Worm (Caenorhabditis elegans) whole organism, mixed stage, embryonic: Measurements from ENCODE around the gene F23H11.2.

ENCODE experiments used
- M03D4.4 ChIP-seq: sonication (generic microtip); optimal IDR thresholded peaks from 2 replicates; lab custom pipeline; 2017; ENCODE audit warnings: mild to moderate bottlenecking, missing genetic modification characterization, missing compliant biosample characterization
- bed-3 ChIP-seq: fragments of 200-800 bp; sonication (Bioruptor generic); optimal IDR thresholded peaks from 3 replicates; lab custom pipeline; 2018; ENCODE audit warnings: mild to moderate bottlenecking, missing genetic modification characterization, moderate library complexity, missing compliant biosample characterization
- ceh-39 ChIP-seq: fragments of 150-350 bp; optimal IDR thresholded peaks from 2 replicates; lab custom pipeline; 2014; ENCODE audit warnings: missing biosample characterization, missing genetic modification characterization
- ceh-43 ChIP-seq: fragments of 200-800 bp; sonication (Bioruptor generic); optimal IDR thresholded peaks from 2 replicates; lab custom pipeline; 2018; ENCODE audit warnings: mild to moderate bottlenecking, missing genetic modification characterization, moderate library complexity, missing compliant biosample characterization
- ceh-83 ChIP-seq: fragments of 200-800 bp; sonication (Bioruptor generic); optimal IDR thresholded peaks from 2 replicates; lab custom pipeline; 2018; ENCODE audit warnings: mild to moderate bottlenecking, missing genetic modification characterization, missing compliant biosample characterization
- ces-1 ChIP-seq: fragments of 150-350 bp; optimal IDR thresholded peaks from 2 replicates; lab custom pipeline; 2014; ENCODE audit warnings: missing biosample characterization, missing genetic modification reagents, missing genetic modification characterization
- cnd-1 ChIP-seq: fragments of 200-800 bp; sonication (Bioruptor generic); optimal IDR thresholded peaks from 2 replicates; lab custom pipeline; 2018; ENCODE audit warnings: mild to moderate bottlenecking, missing genetic modification characterization, missing compliant biosample characterization
- drap-1 ChIP-seq: fragments of 200-800 bp; sonication (Bioruptor generic); optimal IDR thresholded peaks from 3 replicates; lab custom pipeline; 2018; ENCODE audit warnings: mild to moderate bottlenecking, missing genetic modification characterization, missing compliant biosample characterization
- elt-1 ChIP-seq: sonication (generic microtip); optimal IDR thresholded peaks from 2 replicates; lab custom pipeline; 2017; ENCODE audit warnings: missing genetic modification characterization, mild to moderate bottlenecking, missing compliant biosample characterization, antibody characterized with exemption, moderate library complexity, borderline replicate concordance; ENCODE audit not compliant: insufficient read depth
- elt-3 ChIP-seq: fragments of 150-350 bp; optimal IDR thresholded peaks from 2 replicates; lab custom pipeline; 2014; ENCODE audit warnings: missing biosample characterization, missing genetic modification characterization
- flh-1 ChIP-seq: fragments of 200-800 bp; sonication (Bioruptor generic); optimal IDR thresholded peaks from 2 replicates; lab custom pipeline; 2018; ENCODE audit warnings: mild to moderate bottlenecking, missing genetic modification characterization, moderate library complexity, missing compliant biosample characterization
- ham-2 ChIP-seq: fragments of 200-800 bp; sonication (Bioruptor generic); optimal IDR thresholded peaks from 2 replicates; lab custom pipeline; 2018; ENCODE audit warnings: mild to moderate bottlenecking, missing genetic modification characterization, missing compliant biosample characterization
- hlh-1 ChIP-seq: fragments of 150-350 bp; optimal IDR thresholded peaks from 2 replicates; lab custom pipeline; 2014; ENCODE audit warnings: missing biosample characterization, missing genetic modification reagents, missing genetic modification characterization
- lin-13 ChIP-seq: fragments of 150-350 bp; optimal IDR thresholded peaks from 2 replicates; lab custom pipeline; 2014; ENCODE audit warnings: missing biosample characterization, missing genetic modification characterization
- lsy-2 ChIP-seq: fragments of 150-350 bp; optimal IDR thresholded peaks from 2 replicates; lab custom pipeline; 2014; ENCODE audit warnings: missing biosample characterization, missing genetic modification characterization
- mab-5 ChIP-seq: fragments of 150-350 bp; optimal IDR thresholded peaks from 2 replicates; lab custom pipeline; 2014; ENCODE audit warnings: missing biosample characterization, missing genetic modification characterization
- mep-1 ChIP-seq: fragments of 150-350 bp; optimal IDR thresholded peaks from 2 replicates; lab custom pipeline; 2017; ENCODE audit warnings: missing biosample characterization, missing genetic modification reagents, missing genetic modification characterization, inconsistent platforms
- mls-2 ChIP-seq: sonication (generic microtip); optimal IDR thresholded peaks from 2 replicates; lab custom pipeline; 2016; ENCODE audit warnings: mild to moderate bottlenecking, missing genetic modification characterization, moderate library complexity, missing compliant biosample characterization
- nhr-12 ChIP-seq: fragments of 150-350 bp; optimal IDR thresholded peaks from 2 replicates; lab custom pipeline; 2014; ENCODE audit warnings: missing biosample characterization, missing genetic modification characterization
- nhr-2 ChIP-seq: fragments of 150-350 bp; optimal IDR thresholded peaks from 2 replicates; lab custom pipeline; 2014; ENCODE audit warnings: missing biosample characterization, missing genetic modification characterization
- nhr-237 ChIP-seq: fragments of 150-350 bp; optimal IDR thresholded peaks from 2 replicates; lab custom pipeline; 2014; ENCODE audit warnings: missing biosample characterization, missing genetic modification characterization
- nhr-28 ChIP-seq: fragments of 150-350 bp; optimal IDR thresholded peaks from 2 replicates; lab custom pipeline; 2014; ENCODE audit warnings: missing biosample characterization, missing genetic modification characterization
- nhr-76 ChIP-seq: sonication (generic microtip); optimal IDR thresholded peaks from 2 replicates; lab custom pipeline; 2017; ENCODE audit warnings: missing biosample characterization, missing genetic modification characterization
- pha-4 ChIP-seq: fragments of 150-350 bp; optimal IDR thresholded peaks from 2 replicates; lab custom pipeline; 2018; ENCODE audit warnings: missing biosample characterization, missing genetic modification reagents, missing genetic modification characterization
- sem-2 ChIP-seq: fragments of 200-800 bp; sonication (Bioruptor generic); optimal IDR thresholded peaks from 2 replicates; lab custom pipeline; 2018; ENCODE audit warnings: mild to moderate bottlenecking, missing genetic modification characterization, missing compliant biosample characterization
- snpc-4 ChIP-seq: fragments of 150-350 bp; optimal IDR thresholded peaks from 2 replicates; lab custom pipeline; 2014; ENCODE audit warnings: missing biosample characterization, missing genetic modification characterization
- sptf-1 ChIP-seq: sonication (generic microtip); optimal IDR thresholded peaks from 2 replicates; lab custom pipeline; 2017; ENCODE audit warnings: mild to moderate bottlenecking, missing genetic modification characterization, moderate library complexity, missing compliant biosample characterization
- tbx-8 ChIP-seq: fragments of 200-800 bp; sonication (Bioruptor generic); optimal IDR thresholded peaks from 2 replicates; lab custom pipeline; 2018; ENCODE audit warnings: mild to moderate bottlenecking, missing genetic modification characterization, moderate library complexity, missing compliant biosample characterization
- unc-62 ChIP-seq: fragments of 150-350 bp; optimal IDR thresholded peaks from 2 replicates; lab custom pipeline; 2014; ENCODE audit warnings: missing biosample characterization, missing genetic modification reagents, missing genetic modification characterization
- zip-8 ChIP-seq: fragments of 150-350 bp; optimal IDR thresholded peaks from 2 replicates; lab custom pipeline; 2014; ENCODE audit warnings: missing biosample characterization, missing genetic modification characterization
- ztf-11 ChIP-seq: fragments of 150-350 bp; optimal IDR thresholded peaks from 2 replicates; lab custom pipeline; 2014; ENCODE audit warnings: missing biosample characterization, missing genetic modification characterization

The F23H11.2 gene

ce11 chrIII:872373-872772 lies 23.2 kb upstream of the F23H11.2 start, which contains the start of the genes T24C4.3 and clc-20:
T24C4.3 (minus strand) TSS chrIII:872473.
clc-20 (plus strand) TSS chrIII:872583.
- TF ChIP-seq mab-5 (tag; lab: Kevin White, UChicago): no peak
- TF ChIP-seq ceh-39 (tag; lab: Kevin White, UChicago): no peak
- TF ChIP-seq drap-1 (GFP tag; lab: Kevin White, UChicago): no peak
- TF ChIP-seq snpc-4 (tag; lab: Kevin White, UChicago): no peak
- TF ChIP-seq mep-1 (tag; lab: Kevin White, UChicago): no peak
- no peak for TF ChIP-seq ham-2 (GFP tag; lab: Kevin White, UChicago)
- TF ChIP-seq lin-13 (tag; lab: Kevin White, UChicago): no peak
- TF ChIP-seq nhr-12 (tag; lab: Kevin White, UChicago): no peak
- no peak for TF ChIP-seq unc-62 (GFP tag; lab: Kevin White, UChicago)
- no peak for TF ChIP-seq flh-1 (GFP tag; lab: Kevin White, UChicago)
- TF ChIP-seq pha-4 (tag; lab: Kevin White, UChicago): no peak
- TF ChIP-seq ceh-43 (GFP tag; lab: Kevin White, UChicago): no peak
- TF ChIP-seq lsy-2 (tag; lab: Kevin White, UChicago): no peak
- no peak for TF ChIP-seq mls-2 (tag; lab: Kevin White, UChicago)

DNA sequence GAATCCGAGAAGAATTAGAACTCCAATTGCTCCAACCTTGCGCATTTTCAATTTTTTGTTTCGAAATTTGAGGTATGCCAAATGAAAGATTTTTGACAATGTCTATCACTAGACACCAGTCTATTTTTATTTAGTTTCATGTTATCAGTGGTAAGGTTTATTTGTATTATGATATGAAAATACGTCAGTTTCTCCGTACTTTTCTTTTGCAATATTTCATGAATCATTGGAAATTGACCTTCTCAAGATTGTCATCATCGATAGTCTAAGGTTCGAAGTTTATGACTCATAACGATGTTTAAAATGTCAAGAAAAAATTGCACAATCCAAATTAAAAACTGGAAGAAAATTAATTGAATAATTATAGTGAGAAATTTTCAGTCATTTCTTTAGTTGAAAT lies 22.1 kb upstream of the F23H11.2 start, which contains the start of gene clc-19:
Gene clc-19, minus strand, starts transcription at position 135 of the 400 bp plus-strand sequence.
- TF ChIP-seq M03D4.4 (tag; lab: Kevin White, UChicago): no peak
- no peak for TF ChIP-seq unc-62 (GFP tag; lab: Kevin White, UChicago)
- TF ChIP-seq bed-3: no peak
- no peak for TF ChIP-seq ceh-39 (tag; lab: Kevin White, UChicago)
- TF ChIP-seq ceh-43 (GFP tag; lab: Kevin White, UChicago): no peak
- TF ChIP-seq zip-8 (tag; lab: Kevin White, UChicago): no peak
- no peak for TF ChIP-seq cnd-1 (tag; lab: Kevin White, UChicago)
- no peak for TF ChIP-seq nhr-76 (tag; lab: Kevin White, UChicago)
- no peak for TF ChIP-seq nhr-237 (tag; lab: Kevin White, UChicago)
- TF ChIP-seq elt-3 (tag; lab: Kevin White, UChicago): no peak
- no peak for TF ChIP-seq drap-1 (GFP tag; lab: Kevin White, UChicago)

ce11 chrIII:879634-880033 lies 15.9 kb upstream of the F23H11.2 start, which contains the start of the genes T24C4.5 and ucr-2.3:
T24C4.5 (minus strand) TSS chrIII:879734.
ucr-2.3 (plus strand) TSS chrIII:879860.
- TF ChIP-seq mep-1 (tag; lab: Kevin White, UChicago) (no peak), nhr-76 (tag; lab: Kevin White, UChicago) (no peak), elt-1 (no peak), lsy-2 (tag; lab: Kevin White, UChicago) (no peak), snpc-4 (tag; lab: Kevin White, UChicago) (no peak), mab-5 (tag; lab: Kevin White, UChicago) (no peak), pha-4 (tag; lab: Kevin White, UChicago) (no peak), drap-1 (GFP tag; lab: Kevin White, UChicago) (no peak), sptf-1 (tag; lab: Kevin White, UChicago) (no peak), bed-3 (no peak), elt-3 (tag; lab: Kevin White, UChicago) (no peak)

DNA sequence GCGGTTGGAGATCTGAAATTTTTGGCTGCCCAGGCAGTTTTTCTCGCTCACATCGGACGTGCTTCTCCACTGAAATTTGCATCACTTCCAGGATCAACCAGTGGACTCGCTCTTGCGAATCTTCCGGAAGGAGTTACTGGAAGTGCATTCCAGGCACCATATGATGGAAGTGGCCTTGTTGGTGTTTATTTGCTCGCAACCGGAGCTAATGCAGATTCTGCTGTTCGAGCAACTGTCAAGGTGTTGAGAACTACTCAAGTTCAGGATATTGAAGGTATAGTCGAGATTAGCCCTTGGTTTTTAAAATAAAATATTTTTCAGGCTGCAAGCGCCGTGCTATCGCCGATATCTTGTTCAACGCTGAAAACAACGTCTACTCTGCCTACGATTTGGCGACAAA lies 14.7 kb upstream of the F23H11.2 start:
- no peak for TF ChIP-seq mls-2 (tag; lab: Kevin White, UChicago)

DNA sequence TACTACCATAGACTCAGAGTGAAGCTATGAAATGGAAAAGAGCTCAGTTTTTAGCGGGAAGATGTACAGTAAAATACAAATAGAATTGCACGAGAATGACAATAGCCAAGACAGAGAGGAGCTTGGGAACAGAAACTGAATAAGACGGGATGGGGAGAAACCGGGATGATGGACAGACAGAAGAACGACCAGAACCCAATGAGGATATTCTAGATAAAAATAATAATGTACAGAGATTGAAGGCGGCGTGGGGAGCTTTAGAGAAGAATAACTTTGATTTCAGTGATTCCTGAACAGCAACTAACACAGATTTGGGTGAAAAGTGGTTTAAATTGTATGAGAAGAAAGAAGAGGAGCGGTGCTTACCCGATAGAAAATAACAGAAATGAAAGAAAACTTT lies 14.1 kb upstream of the F23H11.2 start:
- TF ChIP-seq ceh-83 (GFP tag; lab: Kevin White, UChicago) (no peak), sem-2 (GFP tag; lab: Kevin White, UChicago) (no peak), nhr-28 (tag; lab: Kevin White, UChicago) (no peak), sptf-1 (tag; lab: Kevin White, UChicago) (no peak), zip-8 (tag; lab: Kevin White, UChicago) (no peak), M03D4.4 (tag; lab: Kevin White, UChicago) (no peak), lsy-2 (tag; lab: Kevin White, UChicago) (no peak), nhr-12 (tag; lab: Kevin White, UChicago) (no peak), hlh-1 (no peak)

- TF ChIP-seq tbx-8 (GFP tag; lab: Kevin White, UChicago) (no peak), M03D4.4 (tag; lab: Kevin White, UChicago) (no peak), ceh-83 (GFP tag; lab: Kevin White, UChicago) (no peak), snpc-4 (tag; lab: Kevin White, UChicago) (no peak), mab-5 (tag; lab: Kevin White, UChicago) (no peak), nhr-2 (no peak), mls-2 (tag; lab: Kevin White, UChicago) (no peak), nhr-76 (tag; lab: Kevin White, UChicago) (no peak), ham-2 (GFP tag; lab: Kevin White, UChicago) (no peak), hlh-1 (no peak), nhr-237 (tag; lab: Kevin White, UChicago) (no peak), ces-1 (GFP tag; lab: Kevin White, UChicago) (no peak), drap-1 (GFP tag; lab: Kevin White, UChicago) (no peak), sptf-1 (tag; lab: Kevin White, UChicago) (no peak), cnd-1 (tag; lab: Kevin White, UChicago) (no peak), zip-8 (tag; lab: Kevin White, UChicago) (no peak), flh-1 (GFP tag; lab: Kevin White, UChicago) (no peak), bed-3 (no peak), ztf-11 (tag; lab: Kevin White, UChicago) (no peak), ceh-39 (tag; lab: Kevin White, UChicago) (no peak)
Observed at ce11 chrIII:883595-883994, 12.0 kb upstream of the F23H11.2 start.
